Fruit fly (Drosophila melanogaster) whole organism, embryonic: ENCODE results near the gene Atg13.

ENCODE experiments used
- CG14965 ChIP-seq: fragments of 200-800 bp; sonication (Bioruptor generic); optimal IDR thresholded peaks from 2 replicates; lab custom pipeline; 2016; ENCODE audit warnings: missing biosample characterization, missing genetic modification characterization, borderline replicate concordance
- CG15601 ChIP-seq: fragments of 200-800 bp; sonication (Bioruptor generic); optimal IDR thresholded peaks from 3 replicates; lab custom pipeline; 2019; ENCODE audit warnings: missing biosample characterization, mild to moderate bottlenecking, missing genetic modification characterization, moderate library complexity
- CG4707 ChIP-seq: fragments of 200-800 bp; sonication (Bioruptor generic); optimal IDR thresholded peaks from 2 replicates; lab custom pipeline; 2018; ENCODE audit warnings: missing biosample characterization, mild to moderate bottlenecking, missing genetic modification characterization, moderate library complexity
- CG9797 ChIP-seq: fragments of 200-800 bp; sonication (Bioruptor generic); optimal IDR thresholded peaks from 3 replicates; lab custom pipeline; 2018; ENCODE audit warnings: missing biosample characterization, mild to moderate bottlenecking, missing genetic modification characterization
- Elba2 ChIP-seq: fragments of 200-800 bp; sonication (Bioruptor generic); optimal IDR thresholded peaks from 3 replicates; lab custom pipeline; 2016; ENCODE audit warnings: missing biosample characterization, missing genetic modification characterization
- Gsc ChIP-seq: fragments of 200-800 bp; sonication (Bioruptor generic); IDR thresholded peaks from 2 replicates; pipeline ENCODE4 v1.3.6; 2022; ENCODE audit warnings: missing biosample characterization, missing genetic modification characterization
- MTF-1 ChIP-seq: fragments of 200-800 bp; sonication (Bioruptor generic); optimal IDR thresholded peaks from 2 replicates; lab custom pipeline; 2018; ENCODE audit warnings: missing biosample characterization, mild to moderate bottlenecking, missing genetic modification characterization, borderline replicate concordance
- NC2α ChIP-seq: fragments of 200-800 bp; sonication (Bioruptor generic); optimal IDR thresholded peaks from 2 replicates; lab custom pipeline; 2016; ENCODE audit warnings: missing biosample characterization, missing genetic modification characterization
- Neu2 ChIP-seq: fragments of 200-800 bp; sonication (Bioruptor generic); optimal IDR thresholded peaks from 3 replicates; lab custom pipeline; 2016; ENCODE audit warnings: missing biosample characterization, missing genetic modification characterization, borderline replicate concordance
- h ChIP-seq: fragments of >200 bp; optimal IDR thresholded peaks from 2 replicates; lab custom pipeline; 2017
- hth ChIP-seq: fragments of >200 bp; optimal IDR thresholded peaks from 2 replicates; lab custom pipeline; 2017; ENCODE audit warnings: inconsistent platforms
- schlank ChIP-seq: fragments of 200-800 bp; sonication (Bioruptor generic); optimal IDR thresholded peaks from 2 replicates; lab custom pipeline; 2018; ENCODE audit warnings: missing biosample characterization, mild to moderate bottlenecking, missing genetic modification characterization

DNA sequence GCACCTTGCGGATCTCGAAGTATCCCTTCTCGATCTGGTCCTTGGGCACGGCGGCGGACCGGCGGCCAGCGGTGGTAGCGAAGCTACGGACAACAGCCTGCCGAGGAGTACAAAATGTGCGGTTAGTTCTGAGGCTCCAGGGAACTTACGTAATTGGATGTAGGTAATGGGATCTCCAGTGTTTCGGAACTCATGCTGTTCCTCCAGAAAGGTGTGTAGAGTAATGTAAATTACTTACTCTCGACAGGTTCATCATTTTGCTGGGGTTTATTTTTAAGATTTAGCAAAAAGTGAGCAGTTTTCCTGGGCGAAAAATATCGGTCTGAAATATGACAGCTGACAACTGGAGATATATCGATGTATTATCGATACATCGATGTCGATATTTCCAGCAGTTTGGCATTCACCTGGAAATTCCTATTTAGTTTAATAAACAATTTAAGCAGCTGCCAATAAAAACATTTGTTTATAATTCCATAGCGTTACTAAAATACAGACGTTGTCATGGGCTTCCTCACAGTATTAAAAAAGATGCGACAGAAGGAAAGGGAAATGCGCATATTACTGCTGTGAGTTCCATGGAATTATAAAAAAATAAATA lies 8.8 kb upstream of the Atg13 start, which contains the start of the genes COX7A and Arl2:
- TF ChIP-seq h (lab: Kevin White, UChicago) (no peak), MTF-1 (no peak), CG9797 (GFP tag; lab: Kevin White, UChicago) (no peak), NC2α (no peak), Gsc (GFP tag; lab: Robert Waterston, UW) (no peak), schlank (tag; lab: Kevin White, UChicago) (no peak), hth (lab: Kevin White, UChicago) (no peak), CG14965 (GFP tag; lab: Kevin White, UChicago) (no peak), Neu2 (GFP tag; lab: Kevin White, UChicago) (no peak), CG4707 (GFP tag; lab: Kevin White, UChicago) (no peak), CG15601 (tag; lab: Kevin White, UChicago) (no peak), Elba2 (GFP tag; lab: Kevin White, UChicago) (no peak)
